Fruit fly (Drosophila melanogaster): ENCODE measurements around the gene hid.
A peak's percentile ranks its signal among the peaks of the same experiment; 100 is the strongest.

hid gene

dm6 chr3L:18225446-18226380 is 40.3 kb upstream of the hid start (continued):
- TF ChIP-seq CG10209 (GFP tag; optimal IDR thresholded peaks at IDR 0.05), result peak; percentile 55
- no peak for TF ChIP-seq NFAT (GFP tag; IDR thresholded peaks at IDR 0.05)
- TF ChIP-seq Mrtf (GFP tag; IDR thresholded peaks at IDR 0.05), result no peak
- no peak for TF ChIP-seq Hmx (GFP tag; optimal IDR thresholded peaks at IDR 0.05)
- TF ChIP-seq CG4617 (GFP tag; optimal IDR thresholded peaks at IDR 0.05; ENCODE audit: borderline replicate concordance), result no peak
- peak; percentile 13 for TF ChIP-seq Lhr (GFP tag; optimal IDR thresholded peaks at IDR 0.05)
- TF ChIP-seq CG7271 (tag; optimal IDR thresholded peaks at IDR 0.05), result no peak
- TF ChIP-seq Sox100B (GFP tag; optimal IDR thresholded peaks at IDR 0.05), result peak; percentile 52
- TF ChIP-seq CG3838 (GFP tag; optimal IDR thresholded peaks at IDR 0.05), result no peak
- TF ChIP-seq MBD-R2 (GFP tag; IDR thresholded peaks at IDR 0.05), result no peak
- no peak for TF ChIP-seq CG9932 (GFP tag; IDR thresholded peaks at IDR 0.05)
- TF ChIP-seq pb (GFP tag; optimal IDR thresholded peaks at IDR 0.05), result no peak
- no peak for TF ChIP-seq ara (GFP tag; IDR thresholded peaks at IDR 0.05)
- no peak for TF ChIP-seq gfzf (GFP tag; optimal IDR thresholded peaks at IDR 0.05)
- peak; percentile 29 for TF ChIP-seq Jarid2 (GFP tag; optimal IDR thresholded peaks at IDR 0.05)
- peak; percentile 29 for TF ChIP-seq jumu (GFP tag; optimal IDR thresholded peaks at IDR 0.05)
- TF ChIP-seq Chrac-16 (GFP tag; optimal IDR thresholded peaks at IDR 0.05), result peak; percentile 55
- no peak for TF ChIP-seq pita (GFP tag; optimal IDR thresholded peaks at IDR 0.05)
- peak; percentile 17 for TF ChIP-seq CG6654 (GFP tag; optimal IDR thresholded peaks at IDR 0.05)
- TF ChIP-seq NK7.1 (GFP tag; optimal IDR thresholded peaks at IDR 0.05), result no peak
- TF ChIP-seq slou (GFP tag; optimal IDR thresholded peaks at IDR 0.05), result no peak
- no peak for TF ChIP-seq pho (GFP tag; optimal IDR thresholded peaks at IDR 0.05)
- TF ChIP-seq bowl (GFP tag; IDR thresholded peaks at IDR 0.05), result no peak
- no peak for TF ChIP-seq CG18476 (GFP tag; optimal IDR thresholded peaks at IDR 0.05)
- peak; percentile 17 for TF ChIP-seq CG17802 (tag; optimal IDR thresholded peaks at IDR 0.05)
- peak; percentile 65 for TF ChIP-seq fd96Cb (tag; optimal IDR thresholded peaks at IDR 0.05)
- TF ChIP-seq zf30C (GFP tag; optimal IDR thresholded peaks at IDR 0.05), result peak; percentile 82
- peak; percentile 63 for TF ChIP-seq CG2875 (GFP tag; optimal IDR thresholded peaks at IDR 0.05)
- no peak for TF ChIP-seq Dbx (GFP tag; IDR thresholded peaks at IDR 0.05)
- peak; percentile 52 for TF ChIP-seq Hsf (GFP tag; optimal IDR thresholded peaks at IDR 0.05)
- no peak for TF ChIP-seq CG13123 (GFP tag; optimal IDR thresholded peaks at IDR 0.05)
- no peak for TF ChIP-seq Side (GFP tag; optimal IDR thresholded peaks at IDR 0.05)
- TF ChIP-seq ash1 (GFP tag; optimal IDR thresholded peaks at IDR 0.05), result no peak
- TF ChIP-seq nmo (GFP tag; optimal IDR thresholded peaks at IDR 0.05), result peak; percentile 82
- TF ChIP-seq H2.0 (GFP tag; IDR thresholded peaks at IDR 0.05), result no peak
- no peak for TF ChIP-seq salm (tag; optimal IDR thresholded peaks at IDR 0.05)
- TF ChIP-seq HmgZ (tag; optimal IDR thresholded peaks at IDR 0.05), result no peak
- no peak for TF ChIP-seq sob (GFP tag; IDR thresholded peaks at IDR 0.05)
- TF ChIP-seq CG10654 (GFP tag; optimal IDR thresholded peaks at IDR 0.05), result no peak
- TF ChIP-seq CG10565 (GFP tag; optimal IDR thresholded peaks at IDR 0.05), result no peak
- TF ChIP-seq tgo (GFP tag; IDR thresholded peaks at IDR 0.05), result peak; percentile 17; the same call in 1 of the 3 replicates
- TF ChIP-seq CG10543 (GFP tag; optimal IDR thresholded peaks at IDR 0.05), result no peak
- peak; percentile 14 for TF ChIP-seq ems (GFP tag; optimal IDR thresholded peaks at IDR 0.05)
- TF ChIP-seq Dad (GFP tag; optimal IDR thresholded peaks at IDR 0.05), result no peak
- no peak for TF ChIP-seq slbo (GFP tag; IDR thresholded peaks at IDR 0.05)
- peak in 1 of 2 experiments; percentile 35 for TF ChIP-seq Hr51 (GFP tag; optimal IDR thresholded peaks at IDR 0.05)
- TF ChIP-seq Ada2b (GFP tag; IDR thresholded peaks at IDR 0.05), result no peak
- TF ChIP-seq yki (optimal IDR thresholded peaks at IDR 0.05), result no peak
- no peak for TF ChIP-seq YL-1 (GFP tag; optimal IDR thresholded peaks at IDR 0.05)
- TF ChIP-seq CG4360 (GFP tag; IDR thresholded peaks at IDR 0.05), result no peak

All from whole organism, embryonic.